Worm (Caenorhabditis elegans) whole organism, young adult: ENCODE results near the gene C14C10.5.

Experiments
- Y53F4B.3 ChIP-seq: fragments of 200-800 bp; sonication (Bioruptor generic); IDR thresholded peaks from 2 replicates; pipeline ENCODE4 v1.3.6; 2022; ENCODE audit warnings: missing genetic modification reagents, missing genetic modification characterization, missing compliant biosample characterization
- ama-1 ChIP-seq, 3 experiments: fragments of 150-350 bp in 1 of 3; sonication (generic microtip) in 2 of 3; optimal IDR thresholded peaks; 2 replicates each; lab custom pipeline; 2014 to 2018; ENCODE audit warnings: missing biosample characterization in 2 of 3, missing genetic modification characterization in 2 of 3, missing genetic modification reagents in 2 of 3
- attf-3 ChIP-seq: fragments of 200-800 bp; sonication (Bioruptor generic); conservative IDR thresholded peaks from 2 replicates; pipeline ENCODE4 v1.3.6; 2022; ENCODE audit warnings: missing genetic modification reagents, missing genetic modification characterization, missing compliant biosample characterization
- ceh-27 ChIP-seq: fragments of 200-800 bp; sonication (Bioruptor generic); optimal IDR thresholded peaks from 2 replicates; lab custom pipeline; 2018; ENCODE audit warnings: mild to moderate bottlenecking, missing genetic modification characterization, moderate library complexity, missing compliant biosample characterization
- ceh-58 ChIP-seq: fragments of 200-800 bp; sonication (Bioruptor generic); IDR thresholded peaks from 2 replicates; pipeline ENCODE4 v1.3.6; 2022; ENCODE audit warnings: missing genetic modification characterization, missing compliant biosample characterization
- efl-1 ChIP-seq: fragments of 150-350 bp; optimal IDR thresholded peaks from 2 replicates; lab custom pipeline; 2014; ENCODE audit warnings: missing biosample characterization, missing genetic modification reagents, missing genetic modification characterization
- mxl-1 ChIP-seq: sonication (generic microtip); optimal IDR thresholded peaks from 2 replicates; lab custom pipeline; 2016; ENCODE audit warnings: missing genetic modification characterization, missing compliant biosample characterization
- pha-4 ChIP-seq: fragments of 150-350 bp; sonication (generic microtip); optimal IDR thresholded peaks from 2 replicates; lab custom pipeline; 2014; ENCODE audit warnings: missing biosample characterization, missing genetic modification reagents, missing genetic modification characterization
- snpc-4 ChIP-seq, 5 experiments: fragments of 150-350 bp in 1 of 5; sonication (generic microtip) in 4 of 5; optimal IDR thresholded peaks; 2 replicates each; lab custom pipeline; 2014 to 2018; ENCODE audit warnings: missing genetic modification characterization in 5 of 5, missing biosample characterization in 3 of 5, antibody characterized with exemption in 2 of 5, mild to moderate bottlenecking in 2 of 5, missing compliant biosample characterization in 2 of 5, missing genotype in 2 of 5, moderate library complexity in 2 of 5, missing genetic modification reagents in 1 of 5
- unc-130 ChIP-seq: sonication (generic microtip); optimal IDR thresholded peaks from 2 replicates; lab custom pipeline; 2016; ENCODE audit warnings: missing genetic modification reagents, missing genetic modification characterization, missing compliant biosample characterization
- unc-62 ChIP-seq: fragments of 150-350 bp; optimal IDR thresholded peaks from 2 replicates; lab custom pipeline; 2014; ENCODE audit warnings: missing biosample characterization, missing genetic modification reagents, missing genetic modification characterization
- ztf-26 ChIP-seq: sonication (generic microtip); optimal IDR thresholded peaks from 2 replicates; lab custom pipeline; 2017; ENCODE audit warnings: missing genetic modification characterization, missing compliant biosample characterization

DNA sequence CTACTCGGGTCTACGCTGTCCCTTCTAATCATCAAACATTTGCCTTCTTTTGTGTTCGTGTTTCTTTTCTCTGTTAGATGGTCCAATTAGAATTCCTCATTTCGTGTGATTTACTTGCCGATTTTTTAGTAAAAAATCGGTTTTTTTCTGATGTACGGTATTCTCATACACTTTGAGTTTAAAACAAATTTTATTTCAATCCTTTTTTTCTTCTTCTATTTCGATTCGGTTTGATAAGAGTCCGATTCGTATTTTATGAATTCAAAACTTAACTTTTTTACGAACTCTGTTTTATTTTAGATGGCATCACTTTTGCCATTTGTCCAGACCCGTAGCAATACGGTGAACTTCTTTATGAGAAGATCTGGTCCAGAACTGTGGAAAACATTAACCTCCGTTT lies 36.8 kb upstream of the C14C10.5 start, which contains the start of gene mrps-5:
- no peak for TF ChIP-seq ama-1 (optimal IDR thresholded peaks at IDR 0.05; lab: Kevin White, UChicago)
- TF ChIP-seq ama-1 (GFP tag; optimal IDR thresholded peaks at IDR 0.05; lab: Kevin White, UChicago) = no peak
- TF ChIP-seq unc-130 = no peak
- TF ChIP-seq efl-1 (GFP tag; lab: Kevin White, UChicago) = no peak
- no peak for TF ChIP-seq pha-4 (tag; lab: Kevin White, UChicago)
- TF ChIP-seq unc-62 (GFP tag; lab: Kevin White, UChicago) = no peak
- TF ChIP-seq snpc-4 (GFP tag; optimal IDR thresholded peaks at IDR 0.05; lab: Kevin White, UChicago) = no peak
- no peak for TF ChIP-seq snpc-4 (tag; optimal IDR thresholded peaks at IDR 0.05; lab: Kevin White, UChicago)
- TF ChIP-seq Y53F4B.3 = no peak
- TF ChIP-seq mxl-1 (tag; lab: Kevin White, UChicago) = no peak
- TF ChIP-seq ztf-26 (tag; lab: Kevin White, UChicago) = no peak
- TF ChIP-seq attf-3 (GFP tag; lab: Robert Waterston, UW) = no peak
- TF ChIP-seq ceh-58 = no peak
- no peak for TF ChIP-seq ceh-27 (GFP tag; lab: Kevin White, UChicago)
